Fruit fly (Drosophila melanogaster) whole organism, embryonic: Measurements from ENCODE around the gene Hat1.

Experiments
- ATbp ChIP-seq: fragments of 200-800 bp; sonication (Bioruptor generic); optimal IDR thresholded peaks from 2 replicates; lab custom pipeline; 2017; ENCODE audit warnings: missing biosample characterization, mild to moderate bottlenecking, missing genetic modification characterization, missing genetic modification reagents
- CG10267 ChIP-seq: fragments of 200-800 bp; sonication (Bioruptor generic); optimal IDR thresholded peaks from 2 replicates; lab custom pipeline; 2018; ENCODE audit warnings: missing biosample characterization, mild to moderate bottlenecking, missing genetic modification characterization, moderate library complexity
- CG12659 ChIP-seq: fragments of 200-800 bp; sonication (Bioruptor generic); optimal IDR thresholded peaks from 3 replicates; lab custom pipeline; 2017; ENCODE audit warnings: mild to moderate bottlenecking, missing biosample characterization, missing genetic modification reagents, missing genetic modification characterization
- CG13287 ChIP-seq: fragments of 200-800 bp; sonication (Bioruptor generic); IDR thresholded peaks from 2 replicates; pipeline ENCODE4 v1.3.6; 2022; ENCODE audit warnings: missing biosample characterization, missing genetic modification characterization; ENCODE audit not compliant: partially characterized antibody
- CG14441 ChIP-seq: fragments of 200-800 bp; sonication (Bioruptor generic); IDR thresholded peaks from 2 replicates; pipeline ENCODE4 v1.3.6; 2022; ENCODE audit warnings: missing biosample characterization, missing genetic modification characterization
- CG15601 ChIP-seq: fragments of 200-800 bp; sonication (Bioruptor generic); optimal IDR thresholded peaks from 3 replicates; lab custom pipeline; 2019; ENCODE audit warnings: missing biosample characterization, mild to moderate bottlenecking, missing genetic modification characterization, moderate library complexity
- CG1647 ChIP-seq: fragments of 200-800 bp; sonication (Bioruptor generic); optimal IDR thresholded peaks from 3 replicates; lab custom pipeline; 2016; ENCODE audit warnings: missing biosample characterization, missing genetic modification characterization
- CG17186 ChIP-seq: fragments of 200-800 bp; sonication (Bioruptor generic); optimal IDR thresholded peaks from 3 replicates; lab custom pipeline; 2017; ENCODE audit warnings: missing biosample characterization, missing genetic modification reagents, missing genetic modification characterization
- CG17359 ChIP-seq: fragments of 200-800 bp; sonication (Bioruptor generic); optimal IDR thresholded peaks from 3 replicates; lab custom pipeline; 2018; ENCODE audit warnings: missing biosample characterization, mild to moderate bottlenecking, missing genetic modification characterization, moderate library complexity
- CG2116 ChIP-seq: fragments of 200-800 bp; sonication (Bioruptor generic); optimal IDR thresholded peaks from 3 replicates; lab custom pipeline; 2018; ENCODE audit warnings: missing biosample characterization, mild to moderate bottlenecking, missing genetic modification characterization
- CG32772 ChIP-seq: fragments of 200-800 bp; sonication (Bioruptor generic); IDR thresholded peaks from 2 replicates; pipeline ENCODE4 v1.3.6; 2022; ENCODE audit warnings: missing biosample characterization, missing genetic modification characterization
- CG3847 ChIP-seq: fragments of 200-800 bp; sonication (Bioruptor generic); IDR thresholded peaks from 2 replicates; pipeline ENCODE4 v1.3.6; 2022; ENCODE audit warnings: missing biosample characterization, missing genetic modification characterization
- CG4617 ChIP-seq: fragments of 200-800 bp; sonication (Bioruptor generic); optimal IDR thresholded peaks from 3 replicates; lab custom pipeline; 2016; ENCODE audit warnings: missing biosample characterization, missing genetic modification characterization, borderline replicate concordance
- CG6791 ChIP-seq: fragments of 200-800 bp; sonication (Bioruptor generic); IDR thresholded peaks from 3 replicates; pipeline ENCODE4 v1.3.6; 2022; ENCODE audit warnings: missing biosample characterization, missing genetic modification characterization; ENCODE audit not compliant: partially characterized antibody
- CG7271 ChIP-seq: fragments of 200-800 bp; sonication (Bioruptor generic); optimal IDR thresholded peaks from 2 replicates; lab custom pipeline; 2018; ENCODE audit warnings: missing biosample characterization, mild to moderate bottlenecking, missing genetic modification characterization, moderate library complexity
- CG7556 ChIP-seq: fragments of 200-800 bp; sonication (Bioruptor generic); optimal IDR thresholded peaks from 2 replicates; lab custom pipeline; 2017; ENCODE audit warnings: missing biosample characterization, mild to moderate bottlenecking, missing genetic modification characterization
- CG7786 ChIP-seq: fragments of 200-800 bp; sonication (Bioruptor generic); optimal IDR thresholded peaks from 2 replicates; lab custom pipeline; 2016; ENCODE audit warnings: missing biosample characterization, missing genetic modification characterization
- CG7839 ChIP-seq: fragments of 200-800 bp; sonication (Bioruptor generic); optimal IDR thresholded peaks from 3 replicates; lab custom pipeline; 2018; ENCODE audit warnings: missing biosample characterization, mild to moderate bottlenecking, missing genetic modification characterization, moderate library complexity
- CG9609 ChIP-seq: fragments of 200-800 bp; sonication (Bioruptor generic); optimal IDR thresholded peaks from 3 replicates; lab custom pipeline; 2016; ENCODE audit warnings: missing biosample characterization, missing genetic modification characterization
- Dll ChIP-seq: fragments of 200-800 bp; sonication (Bioruptor generic); IDR thresholded peaks from 4 replicates; pipeline ENCODE4 v1.3.6; 2022; ENCODE audit warnings: missing biosample characterization, missing genetic modification characterization; ENCODE audit not compliant: partially characterized antibody
- Doc3 ChIP-seq: fragments of 200-800 bp; sonication (Bioruptor generic); IDR thresholded peaks from 3 replicates; pipeline ENCODE4 v1.3.6; 2022; ENCODE audit warnings: missing biosample characterization, missing genetic modification characterization; ENCODE audit not compliant: partially characterized antibody
- Dp ChIP-seq: fragments of 200-800 bp; sonication (Bioruptor generic); optimal IDR thresholded peaks from 2 replicates; lab custom pipeline; 2018; ENCODE audit warnings: missing biosample characterization, mild to moderate bottlenecking, missing genetic modification characterization, moderate library complexity
- Eip74EF ChIP-seq, 2 experiments: fragments of 200-800 bp in 1 of 2; fragments of >200 bp in 1 of 2; sonication (Bioruptor generic) in 1 of 2; optimal IDR thresholded peaks; 2 replicates each; lab custom pipeline; 2017 to 2019; ENCODE audit warnings: missing biosample characterization in 2 of 2, missing genetic modification characterization in 2 of 2, mild to moderate bottlenecking in 1 of 2, moderate library complexity in 1 of 2
- H2.0 ChIP-seq: fragments of 200-800 bp; sonication (Bioruptor generic); IDR thresholded peaks from 2 replicates; pipeline ENCODE4 v1.3.6; 2022; ENCODE audit warnings: missing biosample characterization, missing genetic modification characterization
- HLH4C ChIP-seq: fragments of 200-800 bp; sonication (Bioruptor generic); IDR thresholded peaks from 3 replicates; pipeline ENCODE4 v1.3.6; 2022; ENCODE audit warnings: missing biosample characterization, missing genetic modification characterization; ENCODE audit not compliant: partially characterized antibody
- HLH54F ChIP-seq: fragments of 200-800 bp; sonication (Bioruptor generic); optimal IDR thresholded peaks from 3 replicates; lab custom pipeline; 2016; ENCODE audit warnings: missing biosample characterization, missing genetic modification characterization
- MBD-R2 ChIP-seq: fragments of 200-800 bp; sonication (Bioruptor generic); IDR thresholded peaks from 2 replicates; pipeline ENCODE4 v1.3.6; 2022; ENCODE audit warnings: missing biosample characterization, missing genetic modification characterization
- MESR4 ChIP-seq: fragments of 200-800 bp; sonication (Bioruptor generic); optimal IDR thresholded peaks from 2 replicates; lab custom pipeline; 2018; ENCODE audit warnings: missing biosample characterization, mild to moderate bottlenecking, missing genetic modification characterization, moderate library complexity
- Myb ChIP-seq: fragments of 200-800 bp; sonication (Bioruptor generic); optimal IDR thresholded peaks from 2 replicates; lab custom pipeline; 2016; ENCODE audit warnings: missing biosample characterization, missing genetic modification characterization
- NK7.1 ChIP-seq: fragments of 200-800 bp; sonication (Bioruptor generic); optimal IDR thresholded peaks from 3 replicates; lab custom pipeline; 2016; ENCODE audit warnings: missing biosample characterization, missing genetic modification characterization
- Scr ChIP-seq: fragments of 200-800 bp; sonication (Bioruptor generic); IDR thresholded peaks from 2 replicates; pipeline ENCODE4 v1.3.6; 2022; ENCODE audit warnings: missing biosample characterization, missing genetic modification characterization; ENCODE audit not compliant: partially characterized antibody
- bbx ChIP-seq: fragments of 200-800 bp; sonication (Bioruptor generic); IDR thresholded peaks from 2 replicates; pipeline ENCODE4 v1.3.6; 2022; ENCODE audit warnings: missing biosample characterization, missing genetic modification characterization; ENCODE audit not compliant: partially characterized antibody
- cas ChIP-seq: fragments of 200-800 bp; sonication (Bioruptor generic); IDR thresholded peaks from 2 replicates; pipeline ENCODE4 v1.3.6; 2022; ENCODE audit warnings: missing biosample characterization, missing genetic modification characterization
- cg ChIP-seq: fragments of 200-800 bp; sonication (Bioruptor generic); optimal IDR thresholded peaks from 3 replicates; lab custom pipeline; 2019; ENCODE audit warnings: missing biosample characterization, mild to moderate bottlenecking, missing genetic modification characterization, moderate library complexity
- da ChIP-seq: fragments of 200-800 bp; sonication (Bioruptor generic); optimal IDR thresholded peaks from 2 replicates; lab custom pipeline; 2016; ENCODE audit warnings: missing biosample characterization, missing genetic modification characterization
- eve ChIP-seq, 2 experiments: fragments of >200 bp; optimal IDR thresholded peaks; 2 replicates each; lab custom pipeline; 2017; ENCODE audit warnings: missing biosample characterization in 2 of 2, missing genetic modification characterization in 2 of 2
- gfzf ChIP-seq: fragments of 200-800 bp; sonication (Bioruptor generic); optimal IDR thresholded peaks from 2 replicates; lab custom pipeline; 2016; ENCODE audit warnings: missing biosample characterization, mild to moderate bottlenecking, missing genetic modification characterization, moderate library complexity
- lbe ChIP-seq: fragments of 200-800 bp; sonication (Bioruptor generic); optimal IDR thresholded peaks from 2 replicates; lab custom pipeline; 2016; ENCODE audit warnings: missing biosample characterization, mild to moderate bottlenecking, missing genetic modification characterization
- nerfin-2 ChIP-seq: fragments of 200-800 bp; sonication (Bioruptor generic); IDR thresholded peaks from 2 replicates; pipeline ENCODE4 v1.3.6; 2022; ENCODE audit warnings: missing biosample characterization, missing genetic modification characterization; ENCODE audit not compliant: partially characterized antibody
- nmo ChIP-seq: fragments of 200-800 bp; sonication (Bioruptor generic); optimal IDR thresholded peaks from 2 replicates; lab custom pipeline; 2018; ENCODE audit warnings: missing biosample characterization, mild to moderate bottlenecking, missing genetic modification characterization, moderate library complexity
- pros ChIP-seq: fragments of 200-800 bp; sonication (Bioruptor generic); optimal IDR thresholded peaks from 3 replicates; lab custom pipeline; 2019; ENCODE audit warnings: missing biosample characterization, mild to moderate bottlenecking, missing genetic modification characterization, moderate library complexity
- pzg ChIP-seq: fragments of 200-800 bp; sonication (Bioruptor generic); optimal IDR thresholded peaks from 3 replicates; lab custom pipeline; 2018; ENCODE audit warnings: missing biosample characterization, mild to moderate bottlenecking, missing genetic modification characterization, moderate library complexity
- slbo ChIP-seq: fragments of 200-800 bp; sonication (Bioruptor generic); IDR thresholded peaks from 2 replicates; pipeline ENCODE4 v1.3.6; 2022; ENCODE audit warnings: missing biosample characterization, missing genetic modification characterization
- sna ChIP-seq: fragments of 200-800 bp; sonication (Bioruptor generic); IDR thresholded peaks from 2 replicates; pipeline ENCODE4 v1.3.6; 2022; ENCODE audit warnings: missing biosample characterization, missing genetic modification characterization; ENCODE audit not compliant: partially characterized antibody
- stwl ChIP-seq: fragments of 200-800 bp; sonication (Bioruptor generic); optimal IDR thresholded peaks from 3 replicates; lab custom pipeline; 2018; ENCODE audit warnings: missing biosample characterization, mild to moderate bottlenecking, missing genetic modification characterization, moderate library complexity
- tio ChIP-seq: fragments of 200-800 bp; sonication (Bioruptor generic); optimal IDR thresholded peaks from 2 replicates; lab custom pipeline; 2017; ENCODE audit warnings: missing biosample characterization, missing genetic modification characterization, inconsistent platforms
- tup ChIP-seq: fragments of 200-800 bp; sonication (Bioruptor generic); optimal IDR thresholded peaks from 2 replicates; lab custom pipeline; 2016; ENCODE audit warnings: missing biosample characterization, mild to moderate bottlenecking, missing genetic modification characterization, moderate library complexity
- wdn ChIP-seq: fragments of 200-800 bp; sonication (Bioruptor generic); IDR thresholded peaks from 2 replicates; pipeline ENCODE4 v1.3.6; 2022; ENCODE audit warnings: missing biosample characterization, missing genetic modification characterization
- zfh2 ChIP-seq: fragments of 200-800 bp; sonication (Bioruptor generic); optimal IDR thresholded peaks from 2 replicates; lab custom pipeline; 2016; ENCODE audit warnings: missing biosample characterization, missing genetic modification characterization

Hat1 gene

dm6 chr3R:5821243-5821642 lies 32.1 kb upstream of the Hat1 start, which contains the start of gene Hpr1:
Gene Hpr1 (minus strand): TSS chr3R:5821440.
- no peak for TF ChIP-seq slbo (GFP tag; lab: Robert Waterston, UW)
- TF ChIP-seq Myb (GFP tag; lab: Kevin White, UChicago): peak; percentile 31
- no peak for TF ChIP-seq CG7839 (tag; lab: Kevin White, UChicago)
- TF ChIP-seq zfh2 (GFP tag; lab: Kevin White, UChicago): no peak
- TF ChIP-seq HLH54F: no peak
- no peak for TF ChIP-seq H2.0 (GFP tag; lab: Robert Waterston, UW)
- no peak for TF ChIP-seq CG7556 (GFP tag; lab: Kevin White, UChicago)
- no peak for TF ChIP-seq CG9609
- TF ChIP-seq MBD-R2 (GFP tag; lab: Robert Waterston, UW): peak; percentile 81
- no peak for TF ChIP-seq cas
- TF ChIP-seq tup (GFP tag; lab: Kevin White, UChicago): no peak
- TF ChIP-seq Dll (GFP tag; lab: Robert Waterston, UW): peak; percentile 52; the same call in 1 of the 4 replicates
- no peak for TF ChIP-seq cg
- no peak for TF ChIP-seq eve (GFP tag; optimal IDR thresholded peaks at IDR 0.05; lab: Kevin White, UChicago)
- TF ChIP-seq gfzf (GFP tag; lab: Kevin White, UChicago): peak; percentile 41
- TF ChIP-seq Doc3 (GFP tag; lab: Robert Waterston, UW): peak; percentile 23; the same call in 1 of the 3 replicates
- no peak for TF ChIP-seq pros (GFP tag; lab: Kevin White, UChicago)
- no peak for TF ChIP-seq ATbp (GFP tag; lab: Kevin White, UChicago)
- peak; percentile 28 for TF ChIP-seq CG17359 (tag; lab: Kevin White, UChicago)
- no peak for TF ChIP-seq CG7271
- TF ChIP-seq CG13287 (GFP tag; lab: Robert Waterston, UW): peak; percentile 61
- peak; percentile 49; the same call in 1 of the 2 replicates for TF ChIP-seq bbx
- TF ChIP-seq da (GFP tag; lab: Kevin White, UChicago): no peak
- TF ChIP-seq CG4617 (GFP tag; lab: Kevin White, UChicago): peak; percentile 68
- TF ChIP-seq HLH4C (GFP tag; lab: Robert Waterston, UW): peak; percentile 60
- peak; percentile 42 for TF ChIP-seq CG10267 (tag; lab: Kevin White, UChicago)
- peak; percentile 36 for TF ChIP-seq MESR4 (GFP tag; lab: Kevin White, UChicago)
- no peak for TF ChIP-seq wdn (GFP tag; lab: Robert Waterston, UW)
- no peak for TF ChIP-seq lbe (GFP tag; lab: Kevin White, UChicago)
- peak; percentile 68 for TF ChIP-seq stwl (tag; lab: Kevin White, UChicago)
- peak; percentile 57 for TF ChIP-seq CG2116 (GFP tag; lab: Kevin White, UChicago)
- TF ChIP-seq CG6791: peak; percentile 60; the same call in 2 of the 3 replicates
- TF ChIP-seq CG32772 (GFP tag; lab: Robert Waterston, UW): no peak
- TF ChIP-seq tio: no peak
- TF ChIP-seq Dp: peak; percentile 89
- no peak for TF ChIP-seq CG7786 (GFP tag; lab: Kevin White, UChicago)
- peak; percentile 51; the same call in 1 of the 2 replicates for TF ChIP-seq sna (GFP tag; lab: Robert Waterston, UW)
- no peak for TF ChIP-seq CG15601 (tag; lab: Kevin White, UChicago)
- TF ChIP-seq pzg (GFP tag; lab: Kevin White, UChicago): peak; percentile 54
- TF ChIP-seq CG14441 (GFP tag; lab: Robert Waterston, UW): no peak
- TF ChIP-seq nerfin-2 (GFP tag; lab: Robert Waterston, UW): peak; percentile 48; the same call in 1 of the 2 replicates
- TF ChIP-seq nmo (GFP tag; lab: Kevin White, UChicago): no peak
- TF ChIP-seq Scr (GFP tag; lab: Robert Waterston, UW): peak; percentile 58
- 0 out of 2 replicates have a peak, but pooled peaks have one; percentile 25 for TF ChIP-seq CG3847
- peak; percentile 84 for TF ChIP-seq CG17186 (GFP tag; lab: Kevin White, UChicago)
- peak; percentile 0 for TF ChIP-seq CG12659 (GFP tag; lab: Kevin White, UChicago)
- no peak for TF ChIP-seq CG1647 (GFP tag; lab: Kevin White, UChicago)
- no peak for TF ChIP-seq Eip74EF (GFP tag; optimal IDR thresholded peaks at IDR 0.05; lab: Kevin White, UChicago)
- TF ChIP-seq NK7.1 (GFP tag; lab: Kevin White, UChicago): no peak
